Worm (Caenorhabditis elegans) whole organism, dauer: ENCODE data around the gene sru-4.

Source experiments
- unc-62 ChIP-seq: sonication (generic microtip); optimal IDR thresholded peaks from 2 replicates; lab custom pipeline; 2017; ENCODE audit warnings: missing biosample characterization, missing genetic modification reagents, missing genetic modification characterization

sru-4 gene

ce11 chrIV:9527002-9527401 lies 28.8 kb downstream of the sru-4 start:
- no peak for TF ChIP-seq unc-62 (GFP tag; lab: Kevin White, UChicago)

ce11 chrIV:9529647-9530046 lies 31.5 kb downstream of the sru-4 start, which contains the start of gene elo-7:
Gene elo-7 (plus strand): TSS chrIV:9529947.
- no peak for TF ChIP-seq unc-62 (GFP tag; lab: Kevin White, UChicago)

- TF ChIP-seq unc-62 (GFP tag; lab: Kevin White, UChicago), result no peak
Measured at ce11 chrIV:9530768-9531167, 32.6 kb downstream of the sru-4 start.

- no peak for TF ChIP-seq unc-62 (GFP tag; lab: Kevin White, UChicago)
Measured at ce11 chrIV:9533071-9533470, 34.9 kb downstream of the sru-4 start, which contains the start of gene F56H11.2. Gene F56H11.2 (minus strand): TSS chrIV:9533171.

- no peak for TF ChIP-seq unc-62 (GFP tag; lab: Kevin White, UChicago)
Measured at ce11 chrIV:9534342-9534741, 36.2 kb downstream of the sru-4 start.

ce11 chrIV:9535105-9535504 lies 36.9 kb downstream of the sru-4 start:
- TF ChIP-seq unc-62 (GFP tag; lab: Kevin White, UChicago), result no peak

ce11 chrIV:9536124-9536523 lies 37.9 kb downstream of the sru-4 start:
- TF ChIP-seq unc-62 (GFP tag; lab: Kevin White, UChicago), result no peak

ce11 chrIV:9537500-9537899 lies 39.3 kb downstream of the sru-4 start:
- TF ChIP-seq unc-62 (GFP tag; lab: Kevin White, UChicago), result no peak

- TF ChIP-seq unc-62 (GFP tag; lab: Kevin White, UChicago), result no peak
Measured at ce11 chrIV:9538214-9538613, 40.0 kb downstream of the sru-4 start.

- TF ChIP-seq unc-62 (GFP tag; lab: Kevin White, UChicago), result no peak
Measured at ce11 chrIV:9540342-9540856, 42.2 kb downstream of the sru-4 start, which contains the start of gene fbl-1. Gene fbl-1 (plus strand): TSS chrIV:9540806.

ce11 chrIV:9545986-9546385 lies 47.8 kb downstream of the sru-4 start, which contains the start of gene T05A1.5:
Gene T05A1.5 (plus strand): TSS chrIV:9546286.
- TF ChIP-seq unc-62 (GFP tag; lab: Kevin White, UChicago), result no peak
